Fruit fly (Drosophila melanogaster) whole organism, embryonic: ENCODE results near the gene NK7.1.
A peak's percentile ranks its signal among the peaks of the same experiment; 100 is the strongest.

Experiments
- Abd-B ChIP-seq: fragments of 200-800 bp; sonication (Bioruptor generic); optimal IDR thresholded peaks from 2 replicates; lab custom pipeline; 2018; ENCODE audit warnings: missing biosample characterization, mild to moderate bottlenecking, missing genetic modification characterization, moderate library complexity
- Antp ChIP-seq: fragments of 200-800 bp; sonication (Bioruptor generic); optimal IDR thresholded peaks from 3 replicates; lab custom pipeline; 2016; ENCODE audit warnings: missing biosample characterization, missing genetic modification characterization
- Atf3 ChIP-seq: fragments of 200-800 bp; sonication (Bioruptor generic); optimal IDR thresholded peaks from 3 replicates; lab custom pipeline; 2016; ENCODE audit warnings: missing biosample characterization, missing genetic modification characterization
- Awh ChIP-seq: fragments of 200-800 bp; sonication (Bioruptor generic); IDR thresholded peaks from 2 replicates; pipeline ENCODE4, ENCODE4 v1.3.6; 2022; ENCODE audit warnings: missing biosample characterization, missing genetic modification characterization
- Bdp1 ChIP-seq: fragments of 200-800 bp; sonication (Bioruptor generic); optimal IDR thresholded peaks from 3 replicates; lab custom pipeline; 2016; ENCODE audit warnings: missing biosample characterization, missing genetic modification characterization
- CG10147 ChIP-seq: fragments of 200-800 bp; sonication (Bioruptor generic); optimal IDR thresholded peaks from 2 replicates; lab custom pipeline; 2019; ENCODE audit warnings: missing biosample characterization, mild to moderate bottlenecking, missing genetic modification characterization, moderate library complexity
- CG12155 ChIP-seq: fragments of 200-800 bp; sonication (Bioruptor generic); optimal IDR thresholded peaks from 3 replicates; lab custom pipeline; 2016; ENCODE audit warnings: missing biosample characterization, missing genetic modification characterization
- CG12219 ChIP-seq: fragments of 200-800 bp; sonication (Bioruptor generic); optimal IDR thresholded peaks from 3 replicates; lab custom pipeline; 2018; ENCODE audit warnings: missing biosample characterization, mild to moderate bottlenecking, missing genetic modification characterization
- CG14667 ChIP-seq: fragments of 200-800 bp; sonication (Bioruptor generic); IDR thresholded peaks from 2 replicates; pipeline ENCODE4 v1.3.6; 2022; ENCODE audit warnings: missing biosample characterization, missing genetic modification characterization
- CG14860 ChIP-seq: fragments of 200-800 bp; sonication (Bioruptor generic); IDR thresholded peaks from 3 replicates; pipeline ENCODE4 v1.3.6; 2022; ENCODE audit warnings: missing biosample characterization, missing genetic modification characterization; ENCODE audit not compliant: partially characterized antibody
- CG1603 ChIP-seq: fragments of 200-800 bp; sonication (Bioruptor generic); optimal IDR thresholded peaks from 2 replicates; lab custom pipeline; 2019; ENCODE audit warnings: missing biosample characterization, mild to moderate bottlenecking, missing genetic modification characterization, moderate library complexity
- CG17385 ChIP-seq: fragments of 200-800 bp; sonication (Bioruptor generic); optimal IDR thresholded peaks from 3 replicates; lab custom pipeline; 2018; ENCODE audit warnings: missing biosample characterization, mild to moderate bottlenecking, missing genetic modification characterization
- CG18619 ChIP-seq: fragments of 200-800 bp; sonication (Bioruptor generic); optimal IDR thresholded peaks from 3 replicates; lab custom pipeline; 2017; ENCODE audit warnings: missing biosample characterization, mild to moderate bottlenecking, missing genetic modification characterization
- CG2712 ChIP-seq: fragments of 200-800 bp; optimal IDR thresholded peaks from 3 replicates; lab custom pipeline; 2019; ENCODE audit warnings: missing biosample characterization, mild to moderate bottlenecking, missing genetic modification characterization, moderate library complexity
- CG31441 ChIP-seq: fragments of 200-800 bp; sonication (Bioruptor generic); IDR thresholded peaks from 2 replicates; pipeline ENCODE4 v1.3.6; 2022; ENCODE audit warnings: missing biosample characterization, missing genetic modification characterization
- CG34224 ChIP-seq: fragments of 200-800 bp; sonication (Bioruptor generic); IDR thresholded peaks from 3 replicates; pipeline ENCODE4 v1.3.6; 2022; ENCODE audit warnings: missing biosample characterization, missing genetic modification characterization; ENCODE audit not compliant: partially characterized antibody
- CG34422 ChIP-seq: fragments of 200-800 bp; sonication (Bioruptor generic); IDR thresholded peaks from 3 replicates; pipeline ENCODE4 v1.3.6; 2022; ENCODE audit warnings: missing biosample characterization, missing genetic modification characterization
- CG5245 ChIP-seq: fragments of 200-800 bp; sonication (Bioruptor generic); optimal IDR thresholded peaks from 3 replicates; lab custom pipeline; 2016; ENCODE audit warnings: missing biosample characterization, missing genetic modification characterization
- CG5953 ChIP-seq: fragments of 200-800 bp; sonication (Bioruptor generic); IDR thresholded peaks from 2 replicates; pipeline ENCODE4 v1.3.6; 2022; ENCODE audit warnings: missing biosample characterization, missing genetic modification characterization
- CG7839 ChIP-seq: fragments of 200-800 bp; sonication (Bioruptor generic); optimal IDR thresholded peaks from 3 replicates; lab custom pipeline; 2018; ENCODE audit warnings: missing biosample characterization, mild to moderate bottlenecking, missing genetic modification characterization, moderate library complexity
- CG8944 ChIP-seq: fragments of 200-800 bp; sonication (Bioruptor generic); optimal IDR thresholded peaks from 3 replicates; lab custom pipeline; 2016; ENCODE audit warnings: missing biosample characterization, missing genetic modification characterization
- CG9817 ChIP-seq: fragments of 200-800 bp; sonication (Bioruptor generic); optimal IDR thresholded peaks from 2 replicates; lab custom pipeline; 2018; ENCODE audit warnings: missing biosample characterization, mild to moderate bottlenecking, missing genetic modification characterization, moderate library complexity
- Camta ChIP-seq: fragments of 200-800 bp; sonication (Bioruptor generic); optimal IDR thresholded peaks from 2 replicates; lab custom pipeline; 2016; ENCODE audit warnings: missing biosample characterization, missing genetic modification characterization
- Deaf1 ChIP-seq: fragments of 200-800 bp; optimal IDR thresholded peaks from 3 replicates; lab custom pipeline; 2019; ENCODE audit warnings: missing biosample characterization, mild to moderate bottlenecking, missing genetic modification characterization, moderate library complexity
- GATAe ChIP-seq: fragments of 200-800 bp; sonication (Bioruptor generic); conservative IDR thresholded peaks from 2 replicates; pipeline ENCODE4 v1.3.6; 2022; ENCODE audit warnings: missing biosample characterization, missing genetic modification characterization
- HHEX ChIP-seq: fragments of 200-800 bp; sonication (Bioruptor generic); optimal IDR thresholded peaks from 3 replicates; lab custom pipeline; 2017; ENCODE audit warnings: missing biosample characterization, mild to moderate bottlenecking, missing genetic modification characterization, missing genetic modification reagents
- HLH3B ChIP-seq: fragments of 200-800 bp; sonication (Bioruptor generic); IDR thresholded peaks from 2 replicates; pipeline ENCODE4 v1.3.6; 2022; ENCODE audit warnings: missing biosample characterization, missing genetic modification characterization
- Hand ChIP-seq: fragments of 200-800 bp; sonication (Bioruptor generic); optimal IDR thresholded peaks from 2 replicates; lab custom pipeline; 2017; ENCODE audit warnings: mild to moderate bottlenecking, missing biosample characterization, missing genetic modification reagents, missing genetic modification characterization
- Hey ChIP-seq: fragments of 200-800 bp; sonication (Bioruptor generic); optimal IDR thresholded peaks from 3 replicates; lab custom pipeline; 2018; ENCODE audit warnings: missing biosample characterization, mild to moderate bottlenecking, missing genetic modification characterization
- Oli ChIP-seq: fragments of 200-800 bp; sonication (Bioruptor generic); optimal IDR thresholded peaks from 2 replicates; lab custom pipeline; 2018; ENCODE audit warnings: missing biosample characterization, mild to moderate bottlenecking, missing genetic modification characterization, moderate library complexity
- Sry-β ChIP-seq: fragments of 200-800 bp; sonication (Bioruptor generic); optimal IDR thresholded peaks from 2 replicates; lab custom pipeline; 2018; ENCODE audit warnings: missing biosample characterization, mild to moderate bottlenecking, missing genetic modification characterization, moderate library complexity
- Trl ChIP-seq, 3 experiments: fragments of >200 bp in 2 of 3; fragments of 200-800 bp in 1 of 3; sonication (Bioruptor generic) in 1 of 3; optimal IDR thresholded peaks; 2 replicates in 1 of 3; 3 replicates in 2 of 3; lab custom pipeline; 2016 to 2017; ENCODE audit warnings: missing biosample characterization in 1 of 3, missing genetic modification characterization in 1 of 3
- Vsx1 ChIP-seq: fragments of 200-800 bp; sonication (Bioruptor generic); optimal IDR thresholded peaks from 2 replicates; lab custom pipeline; 2017; ENCODE audit warnings: missing biosample characterization, mild to moderate bottlenecking, missing genetic modification characterization, missing genetic modification reagents
- Xrp1 ChIP-seq: fragments of 200-800 bp; sonication (Bioruptor generic); IDR thresholded peaks from 2 replicates; pipeline ENCODE4 v1.3.6; 2022; ENCODE audit warnings: missing biosample characterization, missing genetic modification characterization
- cato ChIP-seq: fragments of 200-800 bp; sonication (Bioruptor generic); optimal IDR thresholded peaks from 2 replicates; lab custom pipeline; 2016; ENCODE audit warnings: missing biosample characterization, missing genetic modification characterization, borderline replicate concordance
- croc ChIP-seq: fragments of 200-800 bp; sonication (Bioruptor generic); conservative IDR thresholded peaks from 3 replicates; pipeline ENCODE4 v1.3.6; 2022; ENCODE audit warnings: missing biosample characterization, missing genetic modification characterization
- dysf ChIP-seq: fragments of 200-800 bp; sonication (Bioruptor generic); IDR thresholded peaks from 3 replicates; pipeline ENCODE4 v1.3.6; 2022; ENCODE audit warnings: missing biosample characterization, missing genetic modification characterization
- fu2 ChIP-seq: fragments of 200-800 bp; sonication (Bioruptor generic); optimal IDR thresholded peaks from 2 replicates; lab custom pipeline; 2016; ENCODE audit warnings: missing biosample characterization, missing genetic modification characterization
- hb ChIP-seq: fragments of 200-800 bp; sonication (Bioruptor generic); IDR thresholded peaks from 3 replicates; pipeline ENCODE4 v1.3.6; 2022; ENCODE audit warnings: missing biosample characterization, missing genetic modification characterization; ENCODE audit not compliant: partially characterized antibody
- jing ChIP-seq: fragments of 200-800 bp; sonication (Bioruptor generic); optimal IDR thresholded peaks from 2 replicates; lab custom pipeline; 2018; ENCODE audit warnings: missing biosample characterization, mild to moderate bottlenecking, missing genetic modification characterization
- luna ChIP-seq: fragments of 200-800 bp; sonication (Bioruptor generic); optimal IDR thresholded peaks from 2 replicates; lab custom pipeline; 2016; ENCODE audit warnings: missing biosample characterization, missing genetic modification characterization
- ranshi ChIP-seq: fragments of 200-800 bp; sonication (Bioruptor generic); IDR thresholded peaks from 2 replicates; pipeline ENCODE4 v1.3.6; 2022; ENCODE audit warnings: missing biosample characterization, missing genetic modification characterization
- schlank ChIP-seq: fragments of 200-800 bp; sonication (Bioruptor generic); optimal IDR thresholded peaks from 2 replicates; lab custom pipeline; 2018; ENCODE audit warnings: missing biosample characterization, mild to moderate bottlenecking, missing genetic modification characterization
- sens ChIP-seq: fragments of 200-800 bp; sonication (Bioruptor generic); peaks from one replicate; lab custom pipeline; 2016; ENCODE audit warnings: missing biosample characterization, missing genetic modification characterization
- ssp ChIP-seq: fragments of 200-800 bp; sonication (Bioruptor generic); IDR thresholded peaks from 2 replicates; pipeline ENCODE4 v1.3.6; 2022; ENCODE audit warnings: missing biosample characterization, missing genetic modification characterization
- unpg ChIP-seq: fragments of 200-800 bp; sonication (Bioruptor generic); optimal IDR thresholded peaks from 3 replicates; lab custom pipeline; 2018; ENCODE audit warnings: missing biosample characterization, mild to moderate bottlenecking, missing genetic modification characterization, moderate library complexity
- zfh1 ChIP-seq: fragments of 200-800 bp; sonication (Bioruptor generic); IDR thresholded peaks from 3 replicates; pipeline ENCODE4 v1.3.6; 2022; ENCODE audit warnings: missing biosample characterization, missing genetic modification characterization

Gene NK7.1

DNA sequence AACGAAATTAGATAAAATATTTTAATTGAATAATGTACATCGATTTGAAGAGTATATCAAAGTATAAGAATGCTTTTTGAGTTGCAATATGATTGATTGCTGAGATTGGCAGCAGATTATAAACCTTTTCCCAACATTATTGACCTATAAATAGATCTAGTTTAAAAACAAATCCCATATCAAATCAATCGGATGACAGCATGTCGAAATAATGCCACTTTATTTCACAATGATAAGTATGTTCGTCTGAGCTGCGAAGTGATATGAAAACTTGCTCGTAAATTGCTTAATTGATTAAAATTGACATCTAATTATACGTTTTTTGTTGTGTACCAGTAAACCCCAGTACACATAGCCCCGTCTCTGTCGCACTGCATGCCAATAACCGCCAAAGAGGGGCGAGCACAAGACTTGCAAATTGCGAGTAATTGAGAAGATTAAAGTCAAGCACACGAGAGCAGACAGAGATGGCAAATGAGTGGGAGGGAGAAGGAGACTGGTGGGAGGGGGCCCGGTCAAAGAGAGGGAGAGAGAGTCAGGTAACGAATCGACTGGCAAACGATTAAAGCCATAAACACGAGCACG lies 89.6 kb downstream of the NK7.1 start (continued):
- peak; percentile 29 for TF ChIP-seq CG2712 (tag; lab: Kevin White, UChicago)
- peak; percentile 45 for TF ChIP-seq CG9817 (tag; lab: Kevin White, UChicago)
- peak; percentile 27 for TF ChIP-seq unpg (GFP tag; lab: Kevin White, UChicago)
- TF ChIP-seq Xrp1: no peak
- TF ChIP-seq Hand (GFP tag; lab: Kevin White, UChicago): peak; percentile 11
- peak; percentile 38 for TF ChIP-seq HHEX
- peak; percentile 43 for TF ChIP-seq jing (GFP tag; lab: Kevin White, UChicago)
- peak; percentile 45 for TF ChIP-seq CG7839 (tag; lab: Kevin White, UChicago)
- peak in 1 of 2 experiments; percentile 46 for TF ChIP-seq Trl (optimal IDR thresholded peaks at IDR 0.05; lab: Kevin White, UChicago)
- TF ChIP-seq Trl (GFP tag; optimal IDR thresholded peaks at IDR 0.05; lab: Kevin White, UChicago): no peak
- TF ChIP-seq Oli (tag; lab: Kevin White, UChicago): peak; percentile 72
- TF ChIP-seq Camta (GFP tag; lab: Kevin White, UChicago): peak; percentile 8
- TF ChIP-seq cato (GFP tag; lab: Kevin White, UChicago): no peak
- TF ChIP-seq fu2 (GFP tag; lab: Kevin White, UChicago): peak; percentile 62
- no peak for TF ChIP-seq Bdp1 (GFP tag; lab: Kevin White, UChicago)
- peak; percentile 23 for TF ChIP-seq Antp
- peak; percentile 2 for TF ChIP-seq Atf3 (GFP tag; lab: Kevin White, UChicago)
- peak; percentile 6 for TF ChIP-seq schlank (tag; lab: Kevin White, UChicago)
- no peak for TF ChIP-seq hb (GFP tag; lab: Robert Waterston, UW)
- peak; percentile 52 for TF ChIP-seq CG10147
- peak; percentile 64 for TF ChIP-seq Vsx1 (GFP tag; lab: Kevin White, UChicago)
- TF ChIP-seq CG18619 (GFP tag; lab: Kevin White, UChicago): peak; percentile 55
- peak; percentile 31 for TF ChIP-seq CG8944 (GFP tag; lab: Kevin White, UChicago)
- TF ChIP-seq Abd-B (GFP tag; lab: Kevin White, UChicago): peak; percentile 41
- TF ChIP-seq CG1603 (tag; lab: Kevin White, UChicago): peak; percentile 32
- TF ChIP-seq CG12155 (GFP tag; lab: Kevin White, UChicago): peak; percentile 34

DNA sequence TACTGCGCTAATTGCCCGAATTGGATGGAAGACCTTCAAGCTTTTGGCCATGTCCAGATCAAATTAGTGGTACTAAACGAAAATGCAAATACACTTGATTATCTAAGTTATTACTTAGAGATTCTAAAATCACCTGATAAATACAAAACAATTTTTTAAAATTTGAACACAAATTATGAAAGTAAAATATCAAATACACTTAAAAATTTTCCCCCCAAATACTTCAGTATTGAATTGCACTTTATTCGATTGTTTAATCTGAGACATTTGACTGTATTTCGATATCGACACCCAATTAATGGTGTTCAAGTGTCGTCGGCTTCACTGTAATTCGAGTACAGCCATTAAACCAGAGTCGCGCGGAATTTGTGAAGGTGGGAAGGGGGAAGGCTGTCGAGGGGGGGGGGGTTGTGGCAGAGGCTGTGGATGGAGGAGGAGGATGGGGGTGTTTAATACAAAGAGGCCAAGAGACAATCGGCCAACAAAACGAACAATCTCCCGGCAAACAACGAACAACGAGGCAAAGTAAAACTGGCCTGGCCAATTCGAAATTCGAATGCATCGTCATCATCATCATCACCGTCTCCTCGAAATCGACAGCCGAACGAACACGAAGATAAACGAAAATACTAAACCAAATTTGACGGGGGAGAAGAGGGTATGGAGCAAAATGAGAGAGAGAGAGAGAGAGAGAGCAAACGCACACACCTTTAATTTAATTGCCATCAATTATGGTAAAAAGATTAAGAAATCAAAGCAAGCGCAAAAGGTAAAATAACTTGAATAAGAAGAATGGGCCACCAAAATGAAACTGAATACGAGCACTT lies 90.3 kb downstream of the NK7.1 start:
- 0 out of 3 replicates have a peak, but pooled peaks have one; percentile 12 for TF ChIP-seq CG34224 (GFP tag; lab: Robert Waterston, UW)
- no peak for TF ChIP-seq CG5245 (GFP tag; lab: Kevin White, UChicago)
- no peak for TF ChIP-seq CG14667 (GFP tag; lab: Robert Waterston, UW)
- no peak for TF ChIP-seq CG34422 (GFP tag; lab: Robert Waterston, UW)
- no peak for TF ChIP-seq Sry-β
- no peak for TF ChIP-seq luna (GFP tag; lab: Kevin White, UChicago)
- TF ChIP-seq ssp (GFP tag; lab: Robert Waterston, UW): no peak
- TF ChIP-seq GATAe (GFP tag; lab: Robert Waterston, UW): no peak
- TF ChIP-seq croc (GFP tag; lab: Robert Waterston, UW): no peak
- no peak for TF ChIP-seq CG5953 (GFP tag; lab: Robert Waterston, UW)
- TF ChIP-seq ranshi (GFP tag; lab: Robert Waterston, UW): no peak
- peak; percentile 40 for TF ChIP-seq CG17385 (GFP tag; lab: Kevin White, UChicago)
- no peak for TF ChIP-seq dysf (GFP tag; lab: Robert Waterston, UW)
- TF ChIP-seq Deaf1 (tag; lab: Kevin White, UChicago): peak; percentile 98
- no peak for TF ChIP-seq Hey
- TF ChIP-seq CG8944 (GFP tag; lab: Kevin White, UChicago): no peak
- TF ChIP-seq zfh1 (GFP tag; lab: Robert Waterston, UW): no peak
- no peak for TF ChIP-seq sens (GFP tag; lab: Kevin White, UChicago)
- TF ChIP-seq HLH3B (GFP tag; lab: Robert Waterston, UW): no peak
- no peak for TF ChIP-seq CG12219 (GFP tag; lab: Kevin White, UChicago)
- TF ChIP-seq CG14860 (GFP tag; lab: Robert Waterston, UW): no peak
- TF ChIP-seq CG31441: no peak
- TF ChIP-seq Awh (GFP tag; lab: Robert Waterston, UW): 0 out of 2 replicates have a peak, but pooled peaks have one; percentile 43
